Worm (Caenorhabditis elegans) whole organism, L1 larva: ENCODE results near the gene C34C12.8.

Source experiments
- dpl-1 ChIP-seq, 3 experiments: fragments of 150-350 bp in 2 of 3; sonication (generic microtip) in 1 of 3; optimal IDR thresholded peaks; 2 replicates each; lab custom pipeline; 2014 to 2017; ENCODE audit warnings: missing biosample characterization in 3 of 3, missing genetic modification characterization in 3 of 3, missing genetic modification reagents in 3 of 3
- rnt-1 ChIP-seq: sonication (generic microtip); optimal IDR thresholded peaks from 2 replicates; lab custom pipeline; 2016; ENCODE audit warnings: mild to moderate bottlenecking, missing genetic modification characterization, moderate library complexity, missing compliant biosample characterization
- zag-1 ChIP-seq: fragments of 150-350 bp; optimal IDR thresholded peaks from 2 replicates; lab custom pipeline; 2014; ENCODE audit warnings: missing biosample characterization, missing genetic modification characterization

DNA sequence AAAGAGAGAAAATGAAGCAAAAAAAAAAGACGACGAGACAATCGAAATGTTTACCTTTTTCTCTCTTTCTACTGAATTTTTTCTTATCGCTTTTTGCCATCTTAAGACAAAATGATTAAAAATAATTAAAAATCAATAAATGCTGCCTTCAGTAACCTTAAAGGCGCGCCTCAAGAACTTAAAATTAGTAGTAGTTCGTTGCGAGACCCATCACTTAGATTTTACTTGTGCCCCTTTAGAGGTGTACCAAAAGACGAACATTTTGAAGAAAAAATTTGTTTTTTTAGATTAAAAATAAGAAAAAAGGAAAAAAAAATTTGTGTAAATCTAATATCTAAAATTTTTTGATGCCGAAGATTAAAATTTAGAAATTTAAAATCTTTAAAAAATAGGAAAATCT is 10.8 kb downstream of the C34C12.8 start:
- no peak for TF ChIP-seq rnt-1 (tag; lab: Kevin White, UChicago)
- TF ChIP-seq zag-1, result no peak
- TF ChIP-seq dpl-1 (GFP tag; optimal IDR thresholded peaks at IDR 0.05; lab: Kevin White, UChicago), result no peak
